Worm (Caenorhabditis elegans) whole organism, mixed stage, embryonic: ENCODE data around the gene srg-25.

Experiments
- ces-1 ChIP-seq: fragments of 150-350 bp; optimal IDR thresholded peaks from 2 replicates; lab custom pipeline; 2014; ENCODE audit warnings: missing biosample characterization, missing genetic modification reagents, missing genetic modification characterization
- elt-1 ChIP-seq: sonication (generic microtip); optimal IDR thresholded peaks from 2 replicates; lab custom pipeline; 2017; ENCODE audit warnings: missing genetic modification characterization, mild to moderate bottlenecking, missing compliant biosample characterization, antibody characterized with exemption, moderate library complexity, borderline replicate concordance; ENCODE audit not compliant: insufficient read depth
- lin-13 ChIP-seq: fragments of 150-350 bp; optimal IDR thresholded peaks from 2 replicates; lab custom pipeline; 2014; ENCODE audit warnings: missing biosample characterization, missing genetic modification characterization
- lsy-2 ChIP-seq: fragments of 150-350 bp; optimal IDR thresholded peaks from 2 replicates; lab custom pipeline; 2014; ENCODE audit warnings: missing biosample characterization, missing genetic modification characterization
- nhr-12 ChIP-seq: fragments of 150-350 bp; optimal IDR thresholded peaks from 2 replicates; lab custom pipeline; 2014; ENCODE audit warnings: missing biosample characterization, missing genetic modification characterization
- nhr-76 ChIP-seq: sonication (generic microtip); optimal IDR thresholded peaks from 2 replicates; lab custom pipeline; 2017; ENCODE audit warnings: missing biosample characterization, missing genetic modification characterization
- snpc-4 ChIP-seq: fragments of 150-350 bp; optimal IDR thresholded peaks from 2 replicates; lab custom pipeline; 2014; ENCODE audit warnings: missing biosample characterization, missing genetic modification characterization
- unc-62 ChIP-seq: fragments of 150-350 bp; optimal IDR thresholded peaks from 2 replicates; lab custom pipeline; 2014; ENCODE audit warnings: missing biosample characterization, missing genetic modification reagents, missing genetic modification characterization
- ztf-11 ChIP-seq: fragments of 150-350 bp; optimal IDR thresholded peaks from 2 replicates; lab custom pipeline; 2014; ENCODE audit warnings: missing biosample characterization, missing genetic modification characterization

DNA sequence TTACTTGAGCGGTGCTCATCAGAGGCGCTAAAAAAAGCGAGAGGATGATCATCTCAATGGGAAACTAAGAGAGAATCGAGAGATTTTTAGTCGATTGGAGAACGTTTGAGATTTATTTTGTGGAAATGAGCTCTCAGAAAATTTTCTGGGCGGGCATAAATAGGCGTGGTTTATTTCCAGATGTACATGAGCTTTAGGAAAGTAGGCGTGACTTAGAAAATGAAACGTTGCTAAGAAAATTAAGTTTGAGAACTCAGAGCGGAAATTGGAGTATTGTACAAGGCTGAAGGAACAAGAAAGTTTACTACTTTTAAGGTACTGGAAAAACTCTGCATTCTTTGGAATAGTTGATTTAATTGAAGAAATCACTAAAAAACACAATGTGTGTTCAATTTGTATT is 23.5 kb upstream of the srg-25 start, which contains the start of gene T09D3.9:
- TF ChIP-seq elt-1 (no peak), nhr-76 (tag; lab: Kevin White, UChicago) (no peak), ztf-11 (tag; lab: Kevin White, UChicago) (no peak), unc-62 (GFP tag; lab: Kevin White, UChicago) (no peak), snpc-4 (tag; lab: Kevin White, UChicago) (no peak), lin-13 (tag; lab: Kevin White, UChicago) (no peak), nhr-12 (tag; lab: Kevin White, UChicago) (no peak), lsy-2 (tag; lab: Kevin White, UChicago) (no peak), ces-1 (GFP tag; lab: Kevin White, UChicago) (no peak)
